Worm (Caenorhabditis elegans) whole organism, L1 larva: ENCODE measurements around the gene K09D9.1.

Experiments used
- aly-2 ChIP-seq: fragments of 150-350 bp; optimal IDR thresholded peaks from 2 replicates; lab custom pipeline; 2014; ENCODE audit warnings: missing biosample characterization, missing genetic modification characterization
- efl-3 ChIP-seq: fragments of 200-800 bp; sonication (Bioruptor generic); optimal IDR thresholded peaks from 2 replicates; lab custom pipeline; 2018; ENCODE audit warnings: mild to moderate bottlenecking, missing genetic modification characterization, missing compliant biosample characterization
- fkh-10 ChIP-seq: sonication (generic microtip); optimal IDR thresholded peaks from 2 replicates; lab custom pipeline; 2017; ENCODE audit warnings: missing biosample characterization, missing genetic modification reagents, missing genetic modification characterization
- lin-13 ChIP-seq: fragments of 150-350 bp; optimal IDR thresholded peaks from 2 replicates; lab custom pipeline; 2014; ENCODE audit warnings: missing biosample characterization, missing genetic modification reagents, missing genetic modification characterization
- lin-39 ChIP-seq: fragments of 150-350 bp; optimal IDR thresholded peaks from 2 replicates; lab custom pipeline; 2014; ENCODE audit warnings: missing biosample characterization, missing genetic modification reagents, missing genetic modification characterization
- mdl-1 ChIP-seq, 2 experiments: fragments of 150-350 bp; optimal IDR thresholded peaks; 2 replicates each; lab custom pipeline; 2014 to 2017; ENCODE audit warnings: missing biosample characterization in 2 of 2, missing genetic modification characterization in 2 of 2, inconsistent platforms in 1 of 2
- mep-1 ChIP-seq: fragments of 150-350 bp; optimal IDR thresholded peaks from 2 replicates; lab custom pipeline; 2014; ENCODE audit warnings: missing biosample characterization, missing genetic modification characterization
- nhr-84 ChIP-seq: sonication (generic microtip); optimal IDR thresholded peaks from 2 replicates; lab custom pipeline; 2017; ENCODE audit warnings: missing biosample characterization, missing genetic modification characterization
- skn-1 ChIP-seq: fragments of 150-350 bp; optimal IDR thresholded peaks from 2 replicates; lab custom pipeline; 2014; ENCODE audit warnings: missing biosample characterization, missing genetic modification characterization
- snpc-4 ChIP-seq: fragments of 150-350 bp; optimal IDR thresholded peaks from 2 replicates; lab custom pipeline; 2014; ENCODE audit warnings: missing biosample characterization, missing genetic modification characterization
- sup-37 ChIP-seq: fragments of 200-800 bp; sonication (Bioruptor generic); optimal IDR thresholded peaks from 2 replicates; lab custom pipeline; 2018; ENCODE audit warnings: mild to moderate bottlenecking, missing genetic modification characterization, missing compliant biosample characterization
- unc-62 ChIP-seq: fragments of 150-350 bp; optimal IDR thresholded peaks from 2 replicates; lab custom pipeline; 2014; ENCODE audit warnings: missing biosample characterization, missing genetic modification reagents, missing genetic modification characterization

DNA sequence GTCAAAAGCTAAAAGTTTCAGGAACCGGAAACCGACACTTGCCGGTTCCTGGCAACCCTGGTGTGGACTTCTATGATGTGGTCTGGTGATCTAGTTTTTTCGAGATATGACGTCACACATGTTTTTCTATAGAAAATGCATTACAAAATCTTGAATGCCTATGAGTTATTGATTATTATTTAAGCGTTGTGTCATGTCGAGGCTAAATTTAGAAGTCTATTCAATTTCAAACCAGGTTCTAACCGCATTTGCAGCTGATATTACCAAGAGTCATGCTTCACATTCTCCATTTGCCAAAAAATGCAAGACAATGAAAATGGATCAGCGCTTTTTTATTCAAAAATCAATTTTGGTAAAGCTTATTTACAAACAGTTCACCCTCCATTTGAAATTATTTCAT lies 5.7 kb upstream of the K09D9.1 start, which contains the start of gene K09D9.3:
- TF ChIP-seq aly-2 (no peak), unc-62 (GFP tag; lab: Kevin White, UChicago) (no peak), efl-3 (no peak), mdl-1 (tag; optimal IDR thresholded peaks at IDR 0.05; lab: Kevin White, UChicago) (no peak), sup-37 (GFP tag; lab: Kevin White, UChicago) (no peak), skn-1 (no peak), mep-1 (no peak), lin-39 (tag; lab: Kevin White, UChicago) (no peak), lin-13 (GFP tag; lab: Kevin White, UChicago) (no peak), snpc-4 (no peak), nhr-84 (tag; lab: Kevin White, UChicago) (no peak), fkh-10 (no peak)
